Worm (Caenorhabditis elegans) whole organism, L4 larva: ENCODE results near the gene let-754.

Experiments
- fkh-10 ChIP-seq: fragments of 150-350 bp; optimal IDR thresholded peaks from 2 replicates; lab custom pipeline; 2014; ENCODE audit warnings: missing biosample characterization, missing genetic modification reagents, missing genetic modification characterization
- fos-1 ChIP-seq: fragments of 150-350 bp; optimal IDR thresholded peaks from 2 replicates; lab custom pipeline; 2014; ENCODE audit warnings: missing biosample characterization, missing genetic modification characterization
- hif-1 ChIP-seq, 2 experiments: sonication (generic microtip); optimal IDR thresholded peaks; 2 replicates each; lab custom pipeline; 2016 to 2017; ENCODE audit warnings: missing compliant biosample characterization in 2 of 2, missing genetic modification characterization in 2 of 2, missing genetic modification reagents in 2 of 2, missing genotype in 2 of 2, mild to moderate bottlenecking in 1 of 2
- jun-1 ChIP-seq: fragments of 150-350 bp; optimal IDR thresholded peaks from 2 replicates; lab custom pipeline; 2014; ENCODE audit warnings: missing biosample characterization, missing genetic modification reagents, missing genetic modification characterization
- lim-7 ChIP-seq: fragments of 200-800 bp; sonication (Bioruptor generic); IDR thresholded peaks from 2 replicates; pipeline ENCODE4 v1.3.6; 2022; ENCODE audit warnings: missing genetic modification characterization, missing compliant biosample characterization
- lin-13 ChIP-seq: fragments of 150-350 bp; optimal IDR thresholded peaks from 2 replicates; lab custom pipeline; 2014; ENCODE audit warnings: missing biosample characterization, missing genetic modification reagents, missing genetic modification characterization
- nhr-42 ChIP-seq: fragments of 200-800 bp; sonication (Bioruptor generic); IDR thresholded peaks from 2 replicates; pipeline ENCODE4 v1.3.6; 2022; ENCODE audit warnings: missing genetic modification characterization, missing compliant biosample characterization
- nhr-48 ChIP-seq: sonication (generic microtip); optimal IDR thresholded peaks from 2 replicates; lab custom pipeline; 2016; ENCODE audit warnings: mild to moderate bottlenecking, missing genetic modification characterization, missing compliant biosample characterization
- nhr-76 ChIP-seq: fragments of 150-350 bp; optimal IDR thresholded peaks from 2 replicates; lab custom pipeline; 2014; ENCODE audit warnings: missing biosample characterization, missing genetic modification characterization
- pha-4 ChIP-seq, 2 experiments: fragments of 150-350 bp in 1 of 2; fragments of 200-800 bp in 1 of 2; sonication (Bioruptor generic) in 1 of 2; IDR thresholded peaks in 1 of 2; optimal IDR thresholded peaks in 1 of 2; 2 replicates each; pipeline versions ENCODE4 v1.3.6 to Lab custom; 2014 to 2022; ENCODE audit warnings: missing genetic modification characterization in 2 of 2, missing genetic modification reagents in 2 of 2, missing biosample characterization in 1 of 2, missing compliant biosample characterization in 1 of 2
- snpc-4 ChIP-seq: fragments of 150-350 bp; optimal IDR thresholded peaks from 2 replicates; lab custom pipeline; 2014; ENCODE audit warnings: missing biosample characterization, missing genetic modification characterization
- unc-130 ChIP-seq: sonication (generic microtip); optimal IDR thresholded peaks from 2 replicates; lab custom pipeline; 2016; ENCODE audit warnings: missing genetic modification reagents, missing genetic modification characterization, missing compliant biosample characterization
- vab-7 ChIP-seq: fragments of 200-800 bp; sonication (Bioruptor generic); IDR thresholded peaks from 2 replicates; pipeline ENCODE4 v1.3.6; 2022; ENCODE audit warnings: missing genetic modification reagents, missing genetic modification characterization, missing compliant biosample characterization

DNA sequence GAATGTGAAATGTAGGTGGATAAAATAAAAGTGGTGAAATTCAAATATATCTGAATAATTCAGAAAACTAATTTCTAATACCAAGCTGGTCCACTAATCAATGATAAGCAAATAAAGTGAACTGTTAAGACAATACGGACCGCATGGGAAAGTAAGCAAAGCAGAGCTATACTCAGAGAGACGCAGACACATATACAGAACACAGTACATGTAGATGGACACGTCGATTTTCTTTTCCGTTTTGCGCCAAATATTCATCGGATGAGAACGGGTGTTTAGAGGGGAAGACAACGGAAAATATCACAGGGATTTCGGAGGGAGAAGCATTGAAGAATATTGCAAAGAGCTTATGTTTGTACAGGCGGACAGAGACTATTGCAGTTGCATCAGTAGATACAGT lies 27.1 kb downstream of the let-754 start:
- no peak for TF ChIP-seq snpc-4 (tag; lab: Kevin White, UChicago)
- no peak for TF ChIP-seq lin-13 (GFP tag; lab: Kevin White, UChicago)
- no peak for TF ChIP-seq pha-4 (GFP tag; IDR thresholded peaks at IDR 0.05; lab: Robert Waterston, UW)
- no peak for TF ChIP-seq pha-4 (tag; optimal IDR thresholded peaks at IDR 0.05; lab: Kevin White, UChicago)
- no peak for TF ChIP-seq nhr-48 (tag; lab: Kevin White, UChicago)
- TF ChIP-seq lim-7 (GFP tag; lab: Robert Waterston, UW), result no peak
- TF ChIP-seq nhr-42 (GFP tag; lab: Robert Waterston, UW), result no peak
- TF ChIP-seq nhr-76 (tag; lab: Kevin White, UChicago), result no peak
- no peak for TF ChIP-seq fkh-10
- no peak for TF ChIP-seq fos-1 (tag; lab: Kevin White, UChicago)
- no peak for TF ChIP-seq unc-130 (GFP tag; lab: Kevin White, UChicago)
- TF ChIP-seq vab-7, result no peak
- no peak for TF ChIP-seq hif-1 (tag; optimal IDR thresholded peaks at IDR 0.05; lab: Kevin White, UChicago)
- TF ChIP-seq jun-1 (tag; lab: Kevin White, UChicago), result no peak
